Fruit fly (Drosophila melanogaster) whole organism, prepupa: ENCODE results near the gene CG4218.
A peak's percentile ranks its signal among the peaks of the same experiment; 100 is the strongest.

Experiments
- CG10631 ChIP-seq: fragments of 200-800 bp; sonication (Bioruptor generic); optimal IDR thresholded peaks from 2 replicates; lab custom pipeline; 2016; ENCODE audit warnings: missing biosample characterization, missing genetic modification characterization
- CG10669 ChIP-seq: fragments of 200-800 bp; sonication (Bioruptor generic); optimal IDR thresholded peaks from 3 replicates; lab custom pipeline; 2018; ENCODE audit warnings: missing biosample characterization, mild to moderate bottlenecking, missing genetic modification characterization, moderate library complexity
- CG11902 ChIP-seq: fragments of 200-800 bp; sonication (Bioruptor generic); optimal IDR thresholded peaks from 3 replicates; lab custom pipeline; 2016; ENCODE audit warnings: missing biosample characterization, missing genetic modification characterization
- CG15336 ChIP-seq: fragments of 200-800 bp; sonication (Bioruptor generic); IDR thresholded peaks from 2 replicates; pipeline ENCODE4 v1.3.6; 2022; ENCODE audit warnings: missing biosample characterization, missing genetic modification characterization
- CG1621 ChIP-seq: fragments of 200-800 bp; sonication (Bioruptor generic); optimal IDR thresholded peaks from 3 replicates; lab custom pipeline; 2018; ENCODE audit warnings: missing biosample characterization, mild to moderate bottlenecking, missing genetic modification characterization
- CG16779 ChIP-seq: fragments of 200-800 bp; sonication (Bioruptor generic); optimal IDR thresholded peaks from 3 replicates; lab custom pipeline; 2017; ENCODE audit warnings: missing biosample characterization, mild to moderate bottlenecking, missing genetic modification characterization
- CG31627 ChIP-seq: fragments of 200-800 bp; sonication (Bioruptor generic); optimal IDR thresholded peaks from 3 replicates; lab custom pipeline; 2016; ENCODE audit warnings: missing biosample characterization, missing genetic modification characterization
- CG32006 ChIP-seq: fragments of 200-800 bp; sonication (Bioruptor generic); optimal IDR thresholded peaks from 3 replicates; lab custom pipeline; 2017; ENCODE audit warnings: missing biosample characterization, mild to moderate bottlenecking, missing genetic modification characterization
- CG34406 ChIP-seq: fragments of 200-800 bp; sonication (Bioruptor generic); optimal IDR thresholded peaks from 3 replicates; lab custom pipeline; 2016; ENCODE audit warnings: missing biosample characterization, missing genetic modification characterization
- CG3919 ChIP-seq: fragments of 200-800 bp; sonication (Bioruptor generic); optimal IDR thresholded peaks from 3 replicates; lab custom pipeline; 2016; ENCODE audit warnings: missing biosample characterization, missing genetic modification characterization
- CG4318 ChIP-seq: fragments of 200-800 bp; sonication (Bioruptor generic); optimal IDR thresholded peaks from 3 replicates; lab custom pipeline; 2017; ENCODE audit warnings: missing biosample characterization, mild to moderate bottlenecking, missing genetic modification characterization
- CG6163 ChIP-seq: fragments of 200-800 bp; sonication (Bioruptor generic); IDR thresholded peaks from 3 replicates; pipeline ENCODE4 v1.3.6; 2022; ENCODE audit warnings: missing biosample characterization, missing genetic modification characterization
- CG6276 ChIP-seq: fragments of 200-800 bp; sonication (Bioruptor generic); optimal IDR thresholded peaks from 2 replicates; lab custom pipeline; 2017; ENCODE audit warnings: missing biosample characterization, mild to moderate bottlenecking, missing genetic modification characterization
- CG6792 ChIP-seq: fragments of 200-800 bp; sonication (Bioruptor generic); optimal IDR thresholded peaks from 3 replicates; lab custom pipeline; 2016; ENCODE audit warnings: missing biosample characterization, missing genetic modification characterization
- CG6808 ChIP-seq: fragments of 200-800 bp; sonication (Bioruptor generic); optimal IDR thresholded peaks from 3 replicates; lab custom pipeline; 2017; ENCODE audit warnings: missing biosample characterization, missing genetic modification characterization, mild to moderate bottlenecking, moderate library complexity, missing genetic modification reagents
- CG6854 ChIP-seq: fragments of 200-800 bp; sonication (Bioruptor generic); optimal IDR thresholded peaks from 2 replicates; lab custom pipeline; 2017; ENCODE audit warnings: missing biosample characterization, mild to moderate bottlenecking, missing genetic modification characterization
- CG7368 ChIP-seq: fragments of 200-800 bp; sonication (Bioruptor generic); optimal IDR thresholded peaks from 3 replicates; lab custom pipeline; 2016; ENCODE audit warnings: missing biosample characterization, missing genetic modification characterization
- CG8119 ChIP-seq: fragments of 200-800 bp; sonication (Bioruptor generic); IDR thresholded peaks from 3 replicates; pipeline ENCODE4 v1.3.6; 2022; ENCODE audit warnings: missing biosample characterization, missing genetic modification characterization
- CG9139 ChIP-seq: fragments of 200-800 bp; sonication (Bioruptor generic); optimal IDR thresholded peaks from 3 replicates; lab custom pipeline; 2017; ENCODE audit warnings: missing biosample characterization, mild to moderate bottlenecking, missing genetic modification characterization
- Eip75B ChIP-seq: fragments of 200-800 bp; sonication (Bioruptor generic); optimal IDR thresholded peaks from 3 replicates; lab custom pipeline; 2016; ENCODE audit warnings: missing biosample characterization, missing genetic modification characterization
- Eip78C ChIP-seq: fragments of 200-800 bp; sonication (Bioruptor generic); peaks from one replicate; lab custom pipeline; 2016; ENCODE audit warnings: missing biosample characterization, missing genetic modification characterization
- Eip93F ChIP-seq: fragments of 200-800 bp; sonication (Bioruptor generic); optimal IDR thresholded peaks from 2 replicates; lab custom pipeline; 2016; ENCODE audit warnings: missing biosample characterization, mild to moderate bottlenecking, missing genetic modification characterization
- Ets21C ChIP-seq: fragments of 200-800 bp; sonication (Bioruptor generic); optimal IDR thresholded peaks from 3 replicates; lab custom pipeline; 2016; ENCODE audit warnings: missing biosample characterization, missing genetic modification characterization
- Ets96B ChIP-seq: fragments of 200-800 bp; optimal IDR thresholded peaks from 2 replicates; lab custom pipeline; 2019; ENCODE audit warnings: missing biosample characterization, mild to moderate bottlenecking, missing genetic modification characterization, moderate library complexity
- Hr39 ChIP-seq: fragments of 200-800 bp; sonication (Bioruptor generic); optimal IDR thresholded peaks from 2 replicates; lab custom pipeline; 2016; ENCODE audit warnings: missing biosample characterization, missing genetic modification characterization
- Hr4 ChIP-seq: fragments of 200-800 bp; sonication (Bioruptor generic); optimal IDR thresholded peaks from 3 replicates; lab custom pipeline; 2016; ENCODE audit warnings: missing biosample characterization, missing genetic modification characterization
- Met ChIP-seq: fragments of 200-800 bp; sonication (Bioruptor generic); optimal IDR thresholded peaks from 3 replicates; lab custom pipeline; 2016; ENCODE audit warnings: missing biosample characterization, missing genetic modification characterization
- Smox ChIP-seq: fragments of 200-800 bp; sonication (Bioruptor generic); optimal IDR thresholded peaks from 3 replicates; lab custom pipeline; 2016; ENCODE audit warnings: missing biosample characterization, missing genetic modification characterization
- Sox14 ChIP-seq: fragments of 200-800 bp; sonication (Bioruptor generic); optimal IDR thresholded peaks from 3 replicates; lab custom pipeline; 2016; ENCODE audit warnings: missing biosample characterization, missing genetic modification characterization
- Sox15 ChIP-seq: fragments of 200-800 bp; sonication (Bioruptor generic); optimal IDR thresholded peaks from 3 replicates; lab custom pipeline; 2016; ENCODE audit warnings: missing biosample characterization, missing genetic modification characterization
- achi ChIP-seq: fragments of 200-800 bp; sonication (Bioruptor generic); optimal IDR thresholded peaks from 3 replicates; lab custom pipeline; 2016; ENCODE audit warnings: missing biosample characterization, missing genetic modification characterization
- dsx ChIP-seq: fragments of 200-800 bp; optimal IDR thresholded peaks from 3 replicates; lab custom pipeline; 2019; ENCODE audit warnings: missing biosample characterization, mild to moderate bottlenecking, missing genetic modification characterization, moderate library complexity; ENCODE audit not compliant: poor library complexity, severe bottlenecking
- eg ChIP-seq: fragments of 200-800 bp; sonication (Bioruptor generic); IDR thresholded peaks from 3 replicates; pipeline ENCODE4 v1.3.6; 2022; ENCODE audit warnings: missing biosample characterization, missing genetic modification characterization
- esn ChIP-seq: fragments of 200-800 bp; sonication (Bioruptor generic); optimal IDR thresholded peaks from 2 replicates; lab custom pipeline; 2016; ENCODE audit warnings: missing biosample characterization, mild to moderate bottlenecking, missing genetic modification characterization, moderate library complexity
- fd59A ChIP-seq: fragments of 200-800 bp; sonication (Bioruptor generic); optimal IDR thresholded peaks from 2 replicates; lab custom pipeline; 2017; ENCODE audit warnings: missing biosample characterization, mild to moderate bottlenecking, missing genetic modification characterization, missing genetic modification reagents
- fd85E ChIP-seq: fragments of 200-800 bp; sonication (Bioruptor generic); optimal IDR thresholded peaks from 3 replicates; lab custom pipeline; 2016; ENCODE audit warnings: missing biosample characterization, missing genetic modification characterization
- fkh ChIP-seq: fragments of 200-800 bp; sonication (Bioruptor generic); optimal IDR thresholded peaks from 3 replicates; lab custom pipeline; 2017; ENCODE audit warnings: missing biosample characterization, mild to moderate bottlenecking, missing genetic modification characterization, moderate library complexity
- net ChIP-seq: fragments of 200-800 bp; sonication (Bioruptor generic); optimal IDR thresholded peaks from 3 replicates; lab custom pipeline; 2016; ENCODE audit warnings: missing biosample characterization, missing genetic modification characterization
- pdm3 ChIP-seq: fragments of 200-800 bp; sonication (Bioruptor generic); optimal IDR thresholded peaks from 3 replicates; lab custom pipeline; 2016; ENCODE audit warnings: missing biosample characterization, missing genetic modification characterization
- salr ChIP-seq, 2 experiments: fragments of 200-800 bp; sonication (Bioruptor generic); optimal IDR thresholded peaks; 3 replicates each; lab custom pipeline; 2016 to 2018; ENCODE audit warnings: missing biosample characterization in 2 of 2, missing genetic modification characterization in 2 of 2, mild to moderate bottlenecking in 1 of 2
- spab ChIP-seq: fragments of 200-800 bp; sonication (Bioruptor generic); optimal IDR thresholded peaks from 2 replicates; lab custom pipeline; 2017; ENCODE audit warnings: missing biosample characterization, mild to moderate bottlenecking, missing genetic modification characterization, missing genetic modification reagents
- ss ChIP-seq, 2 experiments: fragments of 200-800 bp; sonication (Bioruptor generic); optimal IDR thresholded peaks; 2 replicates in 1 of 2; 3 replicates in 1 of 2; lab custom pipeline; 2017 to 2018; ENCODE audit warnings: mild to moderate bottlenecking in 2 of 2, missing biosample characterization in 2 of 2, missing genetic modification characterization in 2 of 2, moderate library complexity in 1 of 2
- topi ChIP-seq: fragments of 200-800 bp; sonication (Bioruptor generic); optimal IDR thresholded peaks from 3 replicates; lab custom pipeline; 2016; ENCODE audit warnings: missing biosample characterization, missing genetic modification characterization
- vri ChIP-seq: fragments of 200-800 bp; sonication (Bioruptor generic); optimal IDR thresholded peaks from 3 replicates; lab custom pipeline; 2016; ENCODE audit warnings: missing biosample characterization, mild to moderate bottlenecking, missing genetic modification characterization

The CG4218 gene

DNA sequence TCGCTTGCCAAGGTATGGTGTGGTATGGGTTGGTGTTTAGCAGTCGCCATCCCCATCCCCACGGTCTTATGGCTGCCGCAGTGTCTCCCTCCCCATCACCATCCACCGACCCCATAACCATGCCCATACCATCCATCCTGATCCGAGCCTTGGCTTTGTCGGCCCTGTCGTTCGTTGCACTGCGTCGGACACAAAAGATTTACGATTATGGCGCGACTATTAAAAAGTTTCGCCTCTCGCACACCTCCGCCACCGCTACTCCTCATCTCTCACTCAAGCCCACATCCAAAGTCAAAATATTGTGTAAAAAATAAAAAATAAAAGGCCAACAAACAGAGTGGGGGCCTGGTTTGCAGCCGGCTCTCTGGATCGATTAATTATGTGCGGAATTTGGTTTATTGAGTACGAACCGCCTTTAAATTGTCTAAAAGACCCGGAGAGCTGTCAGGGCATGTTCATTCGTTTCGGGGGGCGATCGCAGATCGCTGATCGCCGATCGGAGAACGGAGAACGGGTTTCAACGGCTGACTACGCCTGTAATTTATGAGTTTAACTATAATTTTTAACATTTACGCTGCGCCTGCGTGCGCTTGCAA, 17.5 kb downstream of the CG4218 start:
- no peak for TF ChIP-seq CG10669 (GFP tag; lab: Kevin White, UChicago)
- TF ChIP-seq dsx (GFP tag; lab: Kevin White, UChicago): peak; percentile 57
- no peak for TF ChIP-seq CG16779 (tag; lab: Kevin White, UChicago)
- no peak for TF ChIP-seq spab (GFP tag; lab: Kevin White, UChicago)
- no peak for TF ChIP-seq Hr39 (GFP tag; lab: Kevin White, UChicago)
- peak; percentile 16 for TF ChIP-seq net (GFP tag; lab: Kevin White, UChicago)
- no peak for TF ChIP-seq achi (GFP tag; lab: Kevin White, UChicago)
- no peak for TF ChIP-seq esn
- TF ChIP-seq CG3919 (GFP tag; lab: Kevin White, UChicago): peak; percentile 9
- TF ChIP-seq CG32006 (GFP tag; lab: Kevin White, UChicago): no peak
- TF ChIP-seq Sox14 (GFP tag; lab: Kevin White, UChicago): peak; percentile 5
- no peak for TF ChIP-seq Met (GFP tag; lab: Kevin White, UChicago)
- no peak for TF ChIP-seq pdm3
- TF ChIP-seq Sox15 (GFP tag; lab: Kevin White, UChicago): no peak
- 0 out of 3 replicates have a peak, but pooled peaks have one; percentile 20 for TF ChIP-seq eg (GFP tag; lab: Robert Waterston, UW)
- no peak for TF ChIP-seq CG8119
- TF ChIP-seq CG9139 (GFP tag; lab: Kevin White, UChicago): no peak
- no peak for TF ChIP-seq CG6808 (GFP tag; lab: Kevin White, UChicago)
- TF ChIP-seq CG34406 (GFP tag; lab: Kevin White, UChicago): no peak
- no peak for TF ChIP-seq fkh (GFP tag; lab: Kevin White, UChicago)
- TF ChIP-seq CG31627 (GFP tag; lab: Kevin White, UChicago): no peak
- no peak for TF ChIP-seq CG6276 (GFP tag; lab: Kevin White, UChicago)
- peak; percentile 80 for TF ChIP-seq Eip78C (GFP tag; lab: Kevin White, UChicago)
- TF ChIP-seq CG1621 (tag; lab: Kevin White, UChicago): peak; percentile 66
- TF ChIP-seq Hr4 (GFP tag; lab: Kevin White, UChicago): no peak
- TF ChIP-seq CG15336: peak; percentile 31; the same call in 1 of the 2 replicates
- TF ChIP-seq CG7368 (GFP tag; lab: Kevin White, UChicago): no peak
- no peak for TF ChIP-seq fd85E (GFP tag; lab: Kevin White, UChicago)
- TF ChIP-seq CG6854 (GFP tag; lab: Kevin White, UChicago): no peak
- TF ChIP-seq Smox (GFP tag; lab: Kevin White, UChicago): no peak
- peak; percentile 27 to 52 for TF ChIP-seq ss (GFP tag; optimal IDR thresholded peaks at IDR 0.05; lab: Kevin White, UChicago)
- TF ChIP-seq Ets21C (GFP tag; lab: Kevin White, UChicago): no peak
- no peak for TF ChIP-seq CG11902 (GFP tag; lab: Kevin White, UChicago)
- TF ChIP-seq Eip93F (GFP tag; lab: Kevin White, UChicago): no peak

DNA sequence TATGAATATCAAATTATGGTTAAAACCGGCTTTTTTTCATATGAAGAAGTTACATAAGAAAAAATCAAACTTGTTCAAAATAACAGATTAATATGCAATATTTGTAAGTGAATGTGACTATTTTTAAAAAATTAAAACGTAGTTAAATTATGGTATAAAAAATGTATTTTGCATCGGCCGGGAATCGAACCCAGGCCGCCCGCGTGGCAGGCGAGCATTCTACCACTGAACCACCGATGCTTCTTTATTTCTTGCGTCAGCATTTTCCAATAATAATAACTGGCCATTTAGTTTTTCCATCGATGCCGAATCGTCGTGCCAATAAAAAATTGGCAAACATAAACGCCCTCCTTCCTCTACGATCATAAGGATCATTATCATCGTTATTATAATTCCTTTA, 18.2 kb downstream of the CG4218 start:
- no peak for TF ChIP-seq CG11902 (GFP tag; lab: Kevin White, UChicago)
- no peak for TF ChIP-seq CG4318 (GFP tag; lab: Kevin White, UChicago)
- TF ChIP-seq CG8119: no peak

DNA sequence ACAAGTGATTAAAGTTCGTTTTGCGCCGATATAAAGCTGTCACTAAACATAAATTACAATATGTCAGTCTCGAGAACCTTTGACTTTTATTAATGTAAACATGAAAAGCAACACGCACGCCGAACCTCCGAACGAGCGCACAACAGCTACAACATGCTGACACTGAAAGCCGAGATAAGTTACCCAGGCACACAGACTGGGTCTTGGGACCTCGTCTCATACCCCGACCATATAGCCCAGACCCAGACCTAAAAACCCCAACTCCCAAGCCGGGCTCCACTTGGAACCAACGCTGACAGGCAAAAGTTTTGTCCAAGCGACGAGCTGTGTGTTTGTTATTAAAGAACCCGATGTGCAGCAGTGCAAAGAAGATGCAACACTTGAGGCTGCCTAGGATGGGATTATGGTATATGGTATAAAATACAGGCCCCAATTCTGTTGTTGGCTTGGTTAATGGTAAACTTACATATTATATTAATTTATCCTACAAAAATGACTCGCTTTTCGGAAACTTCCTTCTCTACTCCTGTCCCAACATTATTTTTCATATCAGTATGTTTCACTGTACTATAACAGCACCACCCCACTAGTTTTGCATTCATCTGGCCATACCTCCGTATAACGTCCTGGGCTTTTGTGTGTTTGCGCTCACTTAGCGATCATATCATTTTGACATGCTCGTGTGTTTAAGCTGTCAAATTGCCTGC, 19.8 kb downstream of the CG4218 start:
- TF ChIP-seq CG11902 (GFP tag; lab: Kevin White, UChicago) (no peak), CG4318 (GFP tag; lab: Kevin White, UChicago) (peak; percentile 21), topi (GFP tag; lab: Kevin White, UChicago) (no peak), CG6163 (GFP tag; lab: Robert Waterston, UW) (peak; percentile 78), achi (GFP tag; lab: Kevin White, UChicago) (peak; percentile 54), CG1621 (tag; lab: Kevin White, UChicago) (peak; percentile 36), CG16779 (tag; lab: Kevin White, UChicago) (no peak), CG6808 (GFP tag; lab: Kevin White, UChicago) (peak; percentile 26), eg (GFP tag; lab: Robert Waterston, UW) (peak; percentile 63; the same call in 2 of the 3 replicates), Eip93F (GFP tag; lab: Kevin White, UChicago) (no peak), vri (GFP tag; lab: Kevin White, UChicago) (no peak), CG6854 (GFP tag; lab: Kevin White, UChicago) (no peak), CG34406 (GFP tag; lab: Kevin White, UChicago) (peak; percentile 11), Ets96B (tag; lab: Kevin White, UChicago) (peak; percentile 71), fd59A (GFP tag; lab: Kevin White, UChicago) (peak; percentile 50), salr (GFP tag; optimal IDR thresholded peaks at IDR 0.05; lab: Kevin White, UChicago) (peak; percentile 15 to 33), Eip75B (GFP tag; lab: Kevin White, UChicago) (peak; percentile 21), CG6792 (GFP tag; lab: Kevin White, UChicago) (peak; percentile 26), Eip78C (GFP tag; lab: Kevin White, UChicago) (peak; percentile 85), Ets21C (GFP tag; lab: Kevin White, UChicago) (no peak), CG10631 (GFP tag; lab: Kevin White, UChicago) (peak; percentile 77), CG32006 (GFP tag; lab: Kevin White, UChicago) (peak; percentile 65)
